Worm (Caenorhabditis elegans) whole organism, L1 larva: ENCODE results near the gene vpat-1.
A peak's percentile ranks its signal among the peaks of the same experiment; 100 is the strongest.

Experiments used
- C04F5.9 ChIP-seq: sonication (generic microtip); optimal IDR thresholded peaks from 2 replicates; lab custom pipeline; 2016; ENCODE audit warnings: missing genetic modification characterization, missing compliant biosample characterization
- F16B12.6 ChIP-seq: fragments of 150-350 bp; optimal IDR thresholded peaks from 2 replicates; lab custom pipeline; 2014; ENCODE audit warnings: missing biosample characterization, missing genetic modification characterization
- Y116A8C.19 ChIP-seq: sonication (generic microtip); optimal IDR thresholded peaks from 2 replicates; lab custom pipeline; 2016; ENCODE audit warnings: missing compliant biosample characterization, missing genetic modification characterization, borderline replicate concordance
- alr-1 ChIP-seq: fragments of 200-800 bp; sonication (Bioruptor generic); optimal IDR thresholded peaks from 2 replicates; lab custom pipeline; 2018; ENCODE audit warnings: borderline replicate concordance, mild to moderate bottlenecking, missing genetic modification characterization, missing compliant biosample characterization
- aly-2 ChIP-seq: fragments of 150-350 bp; optimal IDR thresholded peaks from 2 replicates; lab custom pipeline; 2014; ENCODE audit warnings: missing biosample characterization, missing genetic modification characterization
- blmp-1 ChIP-seq: fragments of 150-350 bp; optimal IDR thresholded peaks from 2 replicates; lab custom pipeline; 2014; ENCODE audit warnings: missing biosample characterization, missing genetic modification characterization
- ceh-82 ChIP-seq, 3 experiments: fragments of 150-350 bp in 1 of 3; sonication (generic microtip) in 2 of 3; optimal IDR thresholded peaks; 2 replicates each; lab custom pipeline; 2014 to 2017; ENCODE audit warnings: missing biosample characterization in 3 of 3, missing genetic modification characterization in 3 of 3
- ceh-88 ChIP-seq: fragments of 200-800 bp; sonication (Bioruptor generic); IDR thresholded peaks from 2 replicates; pipeline ENCODE4 v1.3.6; 2022; ENCODE audit warnings: missing genetic modification characterization, missing compliant biosample characterization
- ceh-90 ChIP-seq: sonication (generic microtip); optimal IDR thresholded peaks from 2 replicates; lab custom pipeline; 2016; ENCODE audit warnings: missing genetic modification characterization, missing compliant biosample characterization
- dpl-1 ChIP-seq, 3 experiments: fragments of 150-350 bp in 2 of 3; sonication (generic microtip) in 1 of 3; optimal IDR thresholded peaks; 2 replicates each; lab custom pipeline; 2014 to 2017; ENCODE audit warnings: missing biosample characterization in 3 of 3, missing genetic modification characterization in 3 of 3, missing genetic modification reagents in 3 of 3
- efl-3 ChIP-seq: fragments of 200-800 bp; sonication (Bioruptor generic); optimal IDR thresholded peaks from 2 replicates; lab custom pipeline; 2018; ENCODE audit warnings: mild to moderate bottlenecking, missing genetic modification characterization, missing compliant biosample characterization
- egl-13 ChIP-seq: sonication (generic microtip); optimal IDR thresholded peaks from 2 replicates; lab custom pipeline; 2016; ENCODE audit warnings: missing genotype, missing genetic modification reagents, missing genetic modification characterization, missing compliant biosample characterization
- elt-2 ChIP-seq: sonication (generic microtip); optimal IDR thresholded peaks from 2 replicates; lab custom pipeline; 2016; ENCODE audit warnings: missing genetic modification characterization, mild to moderate bottlenecking, inconsistent platforms, missing compliant biosample characterization, missing genetic modification reagents
- elt-3 ChIP-seq, 6 experiments: fragments of 150-350 bp in 1 of 6; sonication (generic microtip); optimal IDR thresholded peaks; 2 replicates each; lab custom pipeline; 2017 to 2018; ENCODE audit warnings: missing biosample characterization in 6 of 6, missing genetic modification characterization in 6 of 6, inconsistent platforms in 1 of 6
- fkh-4 ChIP-seq: sonication (generic microtip); optimal IDR thresholded peaks from 2 replicates; lab custom pipeline; 2016; ENCODE audit warnings: missing compliant biosample characterization, missing genetic modification characterization, borderline replicate concordance
- fos-1 ChIP-seq: fragments of 150-350 bp; optimal IDR thresholded peaks from 2 replicates; lab custom pipeline; 2014; ENCODE audit warnings: missing biosample characterization, missing genetic modification characterization
- grh-1 ChIP-seq: fragments of 200-800 bp; sonication (Bioruptor generic); IDR thresholded peaks from 2 replicates; pipeline ENCODE4 v1.3.6; 2022; ENCODE audit warnings: missing genetic modification reagents, missing genetic modification characterization, missing compliant biosample characterization
- hlh-4 ChIP-seq: sonication (generic microtip); optimal IDR thresholded peaks from 2 replicates; lab custom pipeline; 2016; ENCODE audit warnings: mild to moderate bottlenecking, missing genetic modification characterization, missing compliant biosample characterization
- hpl-2 ChIP-seq: fragments of 150-350 bp; optimal IDR thresholded peaks from 2 replicates; lab custom pipeline; 2014; ENCODE audit warnings: missing biosample characterization, missing genetic modification reagents, missing genetic modification characterization
- jun-1 ChIP-seq: fragments of 150-350 bp; optimal IDR thresholded peaks from 2 replicates; lab custom pipeline; 2014; ENCODE audit warnings: missing biosample characterization, missing genetic modification reagents, missing genetic modification characterization
- lin-15B ChIP-seq: fragments of 150-350 bp; sonication (generic microtip); optimal IDR thresholded peaks from 3 replicates; lab custom pipeline; 2014; ENCODE audit warnings: missing biosample characterization, missing genetic modification characterization
- lin-39 ChIP-seq: fragments of 150-350 bp; optimal IDR thresholded peaks from 2 replicates; lab custom pipeline; 2014; ENCODE audit warnings: missing biosample characterization, missing genetic modification reagents, missing genetic modification characterization
- lsy-2 ChIP-seq, 2 experiments: fragments of 150-350 bp; optimal IDR thresholded peaks; 2 replicates each; lab custom pipeline; 2014; ENCODE audit warnings: missing biosample characterization in 2 of 2, missing genetic modification characterization in 2 of 2
- mef-2 ChIP-seq: fragments of 150-350 bp; optimal IDR thresholded peaks from 2 replicates; lab custom pipeline; 2014; ENCODE audit warnings: missing biosample characterization, missing genetic modification characterization
- mep-1 ChIP-seq: fragments of 150-350 bp; optimal IDR thresholded peaks from 2 replicates; lab custom pipeline; 2014; ENCODE audit warnings: missing biosample characterization, missing genetic modification characterization
- nhr-19 ChIP-seq: fragments of 200-800 bp; sonication (Bioruptor generic); conservative IDR thresholded peaks from 2 replicates; pipeline ENCODE4 v1.3.6; 2022; ENCODE audit warnings: missing genetic modification characterization, missing compliant biosample characterization
- nhr-20 ChIP-seq: sonication (generic microtip); optimal IDR thresholded peaks from 2 replicates; lab custom pipeline; 2016; ENCODE audit warnings: mild to moderate bottlenecking, missing genetic modification characterization, missing compliant biosample characterization
- nhr-28 ChIP-seq: fragments of 150-350 bp; optimal IDR thresholded peaks from 2 replicates; lab custom pipeline; 2014; ENCODE audit warnings: missing biosample characterization, missing genetic modification characterization
- nhr-47 ChIP-seq: sonication (generic microtip); optimal IDR thresholded peaks from 2 replicates; lab custom pipeline; 2016; ENCODE audit warnings: mild to moderate bottlenecking, missing genetic modification characterization, moderate library complexity, missing compliant biosample characterization
- nhr-71 ChIP-seq: sonication (generic microtip); optimal IDR thresholded peaks from 2 replicates; lab custom pipeline; 2016; ENCODE audit warnings: mild to moderate bottlenecking, missing genetic modification characterization, moderate library complexity, missing compliant biosample characterization
- nhr-77 ChIP-seq: fragments of 150-350 bp; optimal IDR thresholded peaks from 2 replicates; lab custom pipeline; 2014; ENCODE audit warnings: missing biosample characterization, missing genetic modification characterization
- nhr-84 ChIP-seq: sonication (generic microtip); optimal IDR thresholded peaks from 2 replicates; lab custom pipeline; 2017; ENCODE audit warnings: missing biosample characterization, missing genetic modification characterization
- nhr-85 ChIP-seq: sonication (generic microtip); peaks from one replicate; lab custom pipeline; 2016; ENCODE audit warnings: missing genetic modification characterization, inconsistent platforms, missing compliant biosample characterization
- pag-3 ChIP-seq: sonication (generic microtip); optimal IDR thresholded peaks from 2 replicates; lab custom pipeline; 2017; ENCODE audit warnings: missing genetic modification characterization, mild to moderate bottlenecking, missing compliant biosample characterization, antibody characterized with exemption, borderline replicate concordance; ENCODE audit not compliant: insufficient read depth
- pax-3 ChIP-seq: fragments of 200-800 bp; sonication (Bioruptor generic); optimal IDR thresholded peaks from 2 replicates; lab custom pipeline; 2018; ENCODE audit warnings: mild to moderate bottlenecking, missing genetic modification characterization, moderate library complexity, missing compliant biosample characterization
- pqm-1 ChIP-seq: sonication (generic microtip); optimal IDR thresholded peaks from 3 replicates; lab custom pipeline; 2017; ENCODE audit warnings: missing biosample characterization, missing genetic modification characterization
- rnt-1 ChIP-seq: sonication (generic microtip); optimal IDR thresholded peaks from 2 replicates; lab custom pipeline; 2016; ENCODE audit warnings: mild to moderate bottlenecking, missing genetic modification characterization, moderate library complexity, missing compliant biosample characterization
- skn-1 ChIP-seq: fragments of 150-350 bp; optimal IDR thresholded peaks from 2 replicates; lab custom pipeline; 2014; ENCODE audit warnings: missing biosample characterization, missing genetic modification characterization
- sox-4 ChIP-seq: sonication (generic microtip); optimal IDR thresholded peaks from 2 replicates; lab custom pipeline; 2016; ENCODE audit warnings: missing genetic modification characterization, missing compliant biosample characterization
- swsn-7 ChIP-seq: sonication (generic microtip); optimal IDR thresholded peaks from 2 replicates; lab custom pipeline; 2016; ENCODE audit warnings: missing genetic modification characterization, missing compliant biosample characterization
- tlp-1 ChIP-seq: fragments of 150-350 bp; optimal IDR thresholded peaks from 2 replicates; lab custom pipeline; 2014; ENCODE audit warnings: missing biosample characterization, missing genetic modification characterization
- unc-130 ChIP-seq: fragments of 150-350 bp; optimal IDR thresholded peaks from 2 replicates; lab custom pipeline; 2017; ENCODE audit warnings: missing biosample characterization, missing genetic modification characterization, inconsistent platforms
- unc-30 ChIP-seq: sonication (generic microtip); optimal IDR thresholded peaks from 2 replicates; lab custom pipeline; 2017; ENCODE audit warnings: missing biosample characterization, missing genetic modification characterization
- unc-86 ChIP-seq: sonication (generic microtip); optimal IDR thresholded peaks from 2 replicates; lab custom pipeline; 2016; ENCODE audit warnings: missing genetic modification characterization, missing compliant biosample characterization
- unc-98 ChIP-seq: fragments of 200-800 bp; sonication (Bioruptor generic); IDR thresholded peaks from 2 replicates; pipeline ENCODE4 v1.3.6; 2022; ENCODE audit warnings: missing genetic modification characterization, missing compliant biosample characterization
- xbp-1 ChIP-seq: sonication (generic microtip); optimal IDR thresholded peaks from 2 replicates; lab custom pipeline; 2016; ENCODE audit warnings: missing genetic modification characterization, missing compliant biosample characterization
- zag-1 ChIP-seq: fragments of 150-350 bp; optimal IDR thresholded peaks from 2 replicates; lab custom pipeline; 2014; ENCODE audit warnings: missing biosample characterization, missing genetic modification characterization
- ztf-11 ChIP-seq, 2 experiments: sonication (generic microtip); optimal IDR thresholded peaks; 2 replicates each; lab custom pipeline; 2016 to 2017; ENCODE audit warnings: missing genetic modification characterization in 2 of 2, missing biosample characterization in 1 of 2, missing compliant biosample characterization in 1 of 2

Gene vpat-1

ce11 chrX:1046156-1046831, at the start of gene vpat-1:
Gene vpat-1 (minus strand): TSS chrX:1046206.
- no peak for TF ChIP-seq efl-3 (GFP tag; lab: Kevin White, UChicago)
- no peak for TF ChIP-seq alr-1 (tag; lab: Kevin White, UChicago)
- TF ChIP-seq elt-2 (tag; lab: Kevin White, UChicago) = peak; percentile 76
- TF ChIP-seq xbp-1 (tag; lab: Kevin White, UChicago) = no peak
- no peak for TF ChIP-seq ceh-88 (GFP tag; lab: Robert Waterston, UW)
- peak; percentile 8 for TF ChIP-seq nhr-20 (tag; lab: Kevin White, UChicago)
- TF ChIP-seq blmp-1 (tag; lab: Kevin White, UChicago) = no peak
- TF ChIP-seq nhr-28 (tag; lab: Kevin White, UChicago) = no peak
- no peak for TF ChIP-seq dpl-1 (GFP tag; optimal IDR thresholded peaks at IDR 0.05; lab: Kevin White, UChicago)
- TF ChIP-seq unc-30 (tag; lab: Kevin White, UChicago) = no peak
- TF ChIP-seq sox-4 (tag; lab: Kevin White, UChicago) = no peak
- no peak for TF ChIP-seq unc-130 (tag; lab: Kevin White, UChicago)
- no peak for TF ChIP-seq swsn-7 (tag; lab: Kevin White, UChicago)
- TF ChIP-seq mep-1 (tag; lab: Kevin White, UChicago) = no peak
- TF ChIP-seq C04F5.9 (tag; lab: Kevin White, UChicago) = no peak

- TF ChIP-seq lin-39 (tag; lab: Kevin White, UChicago) = peak; percentile 16
- no peak for TF ChIP-seq ceh-82 (tag; optimal IDR thresholded peaks at IDR 0.05; lab: Kevin White, UChicago)
- peak; percentile 16 for TF ChIP-seq nhr-85 (tag; lab: Kevin White, UChicago)
Observed at ce11 chrX:1094332-1094731, 48.3 kb upstream of the vpat-1 start.

ce11 chrX:1093154-1093553, 47.1 kb upstream of the vpat-1 start:
- TF ChIP-seq unc-98 (no peak), skn-1 (tag; lab: Kevin White, UChicago) (peak; percentile 98), nhr-71 (tag; lab: Kevin White, UChicago) (peak; percentile 98), grh-1 (GFP tag; lab: Robert Waterston, UW) (0 out of 2 replicates have a peak, but pooled peaks have one; percentile 17), nhr-19 (GFP tag; lab: Robert Waterston, UW) (peak; percentile 95), rnt-1 (tag; lab: Kevin White, UChicago) (peak; percentile 89), mep-1 (tag; lab: Kevin White, UChicago) (peak; percentile 95), pqm-1 (tag; lab: Kevin White, UChicago) (no peak), pag-3 (tag; lab: Kevin White, UChicago) (peak; percentile 51), hlh-4 (tag; lab: Kevin White, UChicago) (no peak), fkh-4 (tag; lab: Kevin White, UChicago) (no peak), egl-13 (peak; percentile 82), tlp-1 (tag; lab: Kevin White, UChicago) (no peak), F16B12.6 (peak; percentile 27), elt-2 (tag; lab: Kevin White, UChicago) (peak; percentile 62), Y116A8C.19 (tag; lab: Kevin White, UChicago) (no peak), ztf-11 (tag; optimal IDR thresholded peaks at IDR 0.05; lab: Kevin White, UChicago) (peak in 1 of 2 experiments; percentile 49), mef-2 (tag; lab: Kevin White, UChicago) (peak; percentile 22), aly-2 (tag; lab: Kevin White, UChicago) (peak; percentile 27), jun-1 (tag; lab: Kevin White, UChicago) (peak; percentile 89), zag-1 (tag; lab: Kevin White, UChicago) (no peak), hpl-2 (GFP tag; lab: Kevin White, UChicago) (peak; percentile 59), sox-4 (tag; lab: Kevin White, UChicago) (peak; percentile 31), fos-1 (peak; percentile 88), ceh-90 (no peak), nhr-47 (peak; percentile 90), nhr-84 (no peak), unc-86 (tag; lab: Kevin White, UChicago) (peak; percentile 81), lsy-2 (tag; optimal IDR thresholded peaks at IDR 0.05; lab: Kevin White, UChicago) (peak; percentile 78 to 90), elt-3 (tag; optimal IDR thresholded peaks at IDR 0.05; lab: Kevin White, UChicago) (peak in 2 of 6 experiments; percentile 56 to 84), pax-3 (tag; lab: Kevin White, UChicago) (peak; percentile 64), lin-15B (tag; lab: Kevin White, UChicago) (no peak), nhr-77 (tag; lab: Kevin White, UChicago) (peak; percentile 87)
